Worm (Caenorhabditis elegans) whole organism, midembryonic: ENCODE results near the gene M110.9.

Experiments
- T22C8.4 ChIP-seq: fragments of 200-800 bp; sonication (Bioruptor generic); IDR thresholded peaks from 2 replicates; pipeline ENCODE4 v1.3.6; 2022; ENCODE audit warnings: missing genetic modification characterization, missing compliant biosample characterization
- cog-1 ChIP-seq: sonication (generic microtip); optimal IDR thresholded peaks from 2 replicates; lab custom pipeline; 2016; ENCODE audit warnings: missing genetic modification characterization, missing compliant biosample characterization
- flt-1 ChIP-seq: fragments of 200-800 bp; sonication (Bioruptor generic); IDR thresholded peaks from 2 replicates; pipeline ENCODE4 v1.3.6; 2022; ENCODE audit warnings: missing genetic modification characterization, missing compliant biosample characterization
- klf-2 ChIP-seq: fragments of 200-800 bp; sonication (Bioruptor generic); conservative IDR thresholded peaks from 2 replicates; pipeline ENCODE4 v1.3.6; 2022; ENCODE audit warnings: missing genetic modification reagents, missing genetic modification characterization, missing compliant biosample characterization
- tab-1 ChIP-seq: fragments of 200-800 bp; sonication (Bioruptor generic); IDR thresholded peaks from 2 replicates; pipeline ENCODE4 v1.3.6; 2022; ENCODE audit warnings: missing genetic modification characterization, missing compliant biosample characterization
- ztf-29 ChIP-seq: fragments of 200-800 bp; sonication (Bioruptor generic); IDR thresholded peaks from 2 replicates; pipeline ENCODE4 v1.3.6; 2022; ENCODE audit warnings: missing genetic modification reagents, missing genetic modification characterization, missing compliant biosample characterization

ce11 chrII:8264619-8265018 lies 33.5 kb downstream of the M110.9 start, which contains the start of gene srdh-1:
- TF ChIP-seq T22C8.4: no peak
- no peak for TF ChIP-seq tab-1 (GFP tag; lab: Robert Waterston, UW)
- TF ChIP-seq cog-1 (tag; lab: Kevin White, UChicago): no peak
- no peak for TF ChIP-seq ztf-29
- TF ChIP-seq flt-1 (GFP tag; lab: Robert Waterston, UW): no peak
- no peak for TF ChIP-seq klf-2 (GFP tag; lab: Robert Waterston, UW)
